Fruit fly (Drosophila melanogaster): ENCODE results near the gene mor.

mor gene

dm6 chr3R:15934952-15935351 lies 37.8 kb downstream of the mor start, which contains the start of gene Sap47 (continued):
- TF ChIP-seq CG3065 (GFP tag; optimal IDR thresholded peaks at IDR 0.05): no peak
- peak; percentile 5 for TF ChIP-seq CG10267 (tag; optimal IDR thresholded peaks at IDR 0.05)
- TF ChIP-seq CG30020 (tag; optimal IDR thresholded peaks at IDR 0.05): no peak
- TF ChIP-seq Side (GFP tag; optimal IDR thresholded peaks at IDR 0.05): no peak
- no peak for TF ChIP-seq Lpt (GFP tag; optimal IDR thresholded peaks at IDR 0.05)
- TF ChIP-seq Sry-β (GFP tag; optimal IDR thresholded peaks at IDR 0.05): peak; percentile 68
- peak; percentile 38 for TF ChIP-seq Sin3A (optimal IDR thresholded peaks at IDR 0.05)
- TF ChIP-seq dysf (GFP tag; IDR thresholded peaks at IDR 0.05): no peak
- no peak for TF ChIP-seq NFAT (GFP tag; IDR thresholded peaks at IDR 0.05)
- TF ChIP-seq Ada2b (GFP tag; IDR thresholded peaks at IDR 0.05): no peak
- TF ChIP-seq CG4617 (GFP tag; optimal IDR thresholded peaks at IDR 0.05; ENCODE audit: borderline replicate concordance): peak; percentile 66
- TF ChIP-seq tin (GFP tag; optimal IDR thresholded peaks at IDR 0.05): no peak
- no peak for TF ChIP-seq Dfd (GFP tag; optimal IDR thresholded peaks at IDR 0.05)
- peak; percentile 70 for TF ChIP-seq CG2116 (GFP tag; optimal IDR thresholded peaks at IDR 0.05)
- TF ChIP-seq Atf3 (GFP tag; optimal IDR thresholded peaks at IDR 0.05): no peak
- TF ChIP-seq Dek (tag; optimal IDR thresholded peaks at IDR 0.05): no peak
- no peak for TF ChIP-seq CG12219 (GFP tag; optimal IDR thresholded peaks at IDR 0.05)
- TF ChIP-seq Xbp1 (GFP tag; optimal IDR thresholded peaks at IDR 0.05): no peak
- TF ChIP-seq CG34224 (GFP tag; IDR thresholded peaks at IDR 0.05; ENCODE audit: partially characterized antibody): peak; percentile 92
- no peak for TF ChIP-seq ham (GFP tag; IDR thresholded peaks at IDR 0.05)
- TF ChIP-seq corto (GFP tag; optimal IDR thresholded peaks at IDR 0.05): no peak
- TF ChIP-seq Dbx (GFP tag; IDR thresholded peaks at IDR 0.05): peak; percentile 58; the same call in 1 of the 3 replicates
- TF ChIP-seq zen2 (GFP tag; IDR thresholded peaks at IDR 0.05; ENCODE audit: partially characterized antibody): peak; percentile 79
- no peak for TF ChIP-seq ab (GFP tag; optimal IDR thresholded peaks at IDR 0.05)
- peak; percentile 81 for TF ChIP-seq CG13624 (GFP tag; optimal IDR thresholded peaks at IDR 0.05)
- no peak for TF ChIP-seq PHDP (tag; optimal IDR thresholded peaks at IDR 0.05)
- TF ChIP-seq seq (GFP tag; IDR thresholded peaks at IDR 0.05): no peak
- no peak for TF ChIP-seq Asciz (GFP tag; optimal IDR thresholded peaks at IDR 0.05)
- peak in 1 of 2 experiments; percentile 19 for TF ChIP-seq Trl (optimal IDR thresholded peaks at IDR 0.05)
- TF ChIP-seq Trl (GFP tag; optimal IDR thresholded peaks at IDR 0.05): no peak
- no peak for TF ChIP-seq CG9932 (GFP tag; IDR thresholded peaks at IDR 0.05)
- peak; percentile 14 for TF ChIP-seq CG13424 (tag; optimal IDR thresholded peaks at IDR 0.05)
- no peak for TF ChIP-seq CG4282 (GFP tag; optimal IDR thresholded peaks at IDR 0.05)
- no peak for TF ChIP-seq insv (GFP tag; optimal IDR thresholded peaks at IDR 0.05)
- no peak for TF ChIP-seq CG11093 (GFP tag; IDR thresholded peaks at IDR 0.05)
- TF ChIP-seq CHES-1-like (GFP tag; optimal IDR thresholded peaks at IDR 0.05): peak; percentile 15
- no peak for TF ChIP-seq dm (GFP tag; optimal IDR thresholded peaks at IDR 0.05)
- no peak for TF ChIP-seq CG4707 (GFP tag; optimal IDR thresholded peaks at IDR 0.05)
- peak; percentile 71 for TF ChIP-seq sna (GFP tag; IDR thresholded peaks at IDR 0.05; ENCODE audit: partially characterized antibody)
- no peak for TF ChIP-seq CG17612 (GFP tag; IDR thresholded peaks at IDR 0.05)
- no peak for TF ChIP-seq CG3407 (GFP tag; optimal IDR thresholded peaks at IDR 0.05)
- peak; percentile 17 for TF ChIP-seq CG14710 (tag; optimal IDR thresholded peaks at IDR 0.05)
- TF ChIP-seq Bteb2 (GFP tag; optimal IDR thresholded peaks at IDR 0.05): no peak
- no peak for TF ChIP-seq Spps (tag; optimal IDR thresholded peaks at IDR 0.05)
- TF ChIP-seq org-1 (GFP tag; optimal IDR thresholded peaks at IDR 0.05): no peak
- 0 out of 3 replicates have a peak, but pooled peaks have one; percentile 8 for TF ChIP-seq sr (GFP tag; IDR thresholded peaks at IDR 0.05)
- TF ChIP-seq Myb (GFP tag; optimal IDR thresholded peaks at IDR 0.05): peak; percentile 43
- no peak for TF ChIP-seq gem (tag; optimal IDR thresholded peaks at IDR 0.05)
- TF ChIP-seq CG12659 (GFP tag; optimal IDR thresholded peaks at IDR 0.05): peak; percentile 49
- peak; percentile 58 for TF ChIP-seq HmgZ (tag; optimal IDR thresholded peaks at IDR 0.05)
- 0 out of 2 replicates have a peak, but pooled peaks have one; percentile 21 for TF ChIP-seq rib (GFP tag; IDR thresholded peaks at IDR 0.05)
- TF ChIP-seq D19B (GFP tag; optimal IDR thresholded peaks at IDR 0.05): no peak
- TF ChIP-seq Ravus (GFP tag; IDR thresholded peaks at IDR 0.05): no peak

Data from whole organism, embryonic.